Fruit fly (Drosophila melanogaster): ENCODE data around the gene Flad2.

Gene Flad2

DNA sequence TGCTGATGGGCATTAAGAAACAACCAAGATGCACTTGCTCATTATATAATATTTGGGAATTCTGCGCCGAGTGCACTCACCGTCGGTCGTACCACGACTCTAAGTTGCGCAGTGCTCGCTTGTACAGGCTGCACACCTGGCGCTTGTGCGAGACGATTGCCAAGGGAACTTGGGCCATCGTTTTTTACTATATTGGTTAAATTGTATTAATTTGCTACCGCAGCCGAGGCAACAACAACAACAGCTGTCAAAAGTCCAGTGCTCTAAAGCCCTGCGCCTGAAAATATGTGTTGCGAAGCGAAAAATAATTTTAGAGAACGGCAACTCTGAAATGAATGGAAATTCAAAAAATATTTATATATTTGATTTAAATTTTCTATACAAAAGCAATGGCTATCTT is 41.6 kb upstream of the Flad2 start, which contains the start of gene ND-B22 (continued):
- TF ChIP-seq MBD-R2 (GFP tag; IDR thresholded peaks at IDR 0.05) (peak; percentile 85), scrt (GFP tag; optimal IDR thresholded peaks at IDR 0.05) (peak; percentile 24), Dp (GFP tag; optimal IDR thresholded peaks at IDR 0.05) (peak; percentile 88), Fer2 (tag; optimal IDR thresholded peaks at IDR 0.05) (peak; percentile 19), Myb (GFP tag; optimal IDR thresholded peaks at IDR 0.05) (peak; percentile 73), slou (GFP tag; optimal IDR thresholded peaks at IDR 0.05) (peak; percentile 4), nom (GFP tag; optimal IDR thresholded peaks at IDR 0.05) (peak; percentile 37), bowl (GFP tag; IDR thresholded peaks at IDR 0.05) (no peak), Drgx (GFP tag; IDR thresholded peaks at IDR 0.05) (no peak), Dbx (GFP tag; IDR thresholded peaks at IDR 0.05) (peak; percentile 24; the same call in 1 of the 3 replicates), chm (GFP tag; IDR thresholded peaks at IDR 0.05) (no peak), Ets97D (GFP tag; optimal IDR thresholded peaks at IDR 0.05) (peak; percentile 71), Sry-δ (GFP tag; optimal IDR thresholded peaks at IDR 0.05) (peak; percentile 10), gem (tag; optimal IDR thresholded peaks at IDR 0.05) (peak; percentile 43), CG16815 (GFP tag; optimal IDR thresholded peaks at IDR 0.05) (no peak), mam (GFP tag; optimal IDR thresholded peaks at IDR 0.05) (peak; percentile 58), CG34422 (GFP tag; IDR thresholded peaks at IDR 0.05) (peak; percentile 35; the same call in 1 of the 3 replicates), CG6654 (GFP tag; optimal IDR thresholded peaks at IDR 0.05) (no peak), CG8359 (GFP tag; optimal IDR thresholded peaks at IDR 0.05; ENCODE audit: borderline replicate concordance) (no peak), Bgb (GFP tag; IDR thresholded peaks at IDR 0.05; ENCODE audit: partially characterized antibody) (peak; percentile 71), CG4360 (GFP tag; IDR thresholded peaks at IDR 0.05) (peak; percentile 97), Vsx1 (GFP tag; optimal IDR thresholded peaks at IDR 0.05) (peak; percentile 33), CG8281 (tag; optimal IDR thresholded peaks at IDR 0.05) (no peak), CG4424 (GFP tag; optimal IDR thresholded peaks at IDR 0.05) (peak; percentile 26), CG16813 (GFP tag; IDR thresholded peaks at IDR 0.05; ENCODE audit: partially characterized antibody) (peak; percentile 21; the same call in 1 of the 3 replicates), Nf-YC (tag; optimal IDR thresholded peaks at IDR 0.05) (peak; percentile 47), mirr (GFP tag; optimal IDR thresholded peaks at IDR 0.05) (no peak), D19A (tag; optimal IDR thresholded peaks at IDR 0.05) (peak; percentile 27), zfh1 (GFP tag; IDR thresholded peaks at IDR 0.05) (peak; percentile 66), CG1233 (GFP tag; optimal IDR thresholded peaks at IDR 0.05) (peak; percentile 39), CG14014 (GFP tag; IDR thresholded peaks at IDR 0.05) (peak; percentile 21; the same call in 1 of the 2 replicates), CG1602 (GFP tag; optimal IDR thresholded peaks at IDR 0.05) (peak; percentile 24), CG10979 (tag; optimal IDR thresholded peaks at IDR 0.05) (peak; percentile 22), CG12942 (GFP tag; optimal IDR thresholded peaks at IDR 0.05) (peak; percentile 24), zf30C (GFP tag; optimal IDR thresholded peaks at IDR 0.05) (no peak), HmgZ (tag; optimal IDR thresholded peaks at IDR 0.05) (peak; percentile 65), CG10321 (GFP tag; IDR thresholded peaks at IDR 0.05) (no peak), CG11247 (GFP tag; IDR thresholded peaks at IDR 0.05) (peak; percentile 36; the same call in 1 of the 2 replicates), CG1792 (GFP tag; optimal IDR thresholded peaks at IDR 0.05) (no peak), CG6254 (GFP tag; optimal IDR thresholded peaks at IDR 0.05) (no peak), gro (GFP tag; optimal IDR thresholded peaks at IDR 0.05) (peak; percentile 32), CG17359 (tag; optimal IDR thresholded peaks at IDR 0.05) (peak; percentile 25), Dip2 (GFP tag; IDR thresholded peaks at IDR 0.05) (no peak), CG14667 (GFP tag; IDR thresholded peaks at IDR 0.05) (no peak), CG17829 (tag; optimal IDR thresholded peaks at IDR 0.05) (peak; percentile 31), CG18619 (GFP tag; optimal IDR thresholded peaks at IDR 0.05) (peak; percentile 6), Meics (GFP tag; optimal IDR thresholded peaks at IDR 0.05) (peak; percentile 36), gcm2 (GFP tag; optimal IDR thresholded peaks at IDR 0.05) (no peak), NK7.1 (GFP tag; optimal IDR thresholded peaks at IDR 0.05) (peak; percentile 34), caup (GFP tag; optimal IDR thresholded peaks at IDR 0.05; ENCODE audit: severe bottlenecking) (peak; percentile 69), sob (GFP tag; IDR thresholded peaks at IDR 0.05) (peak; percentile 66)

Measured in whole organism, embryonic.